Fruit fly (Drosophila melanogaster) Kc167 (cell line): ENCODE results near the gene SdhD.

Source experiments
- Myc ChIP-seq: fragments of >200 bp; optimal IDR thresholded peaks from 2 replicates; lab custom pipeline; 2017; ENCODE audit warnings: missing external identifiers
- Sin3A ChIP-seq: fragments of >200 bp; optimal IDR thresholded peaks from 2 replicates; lab custom pipeline; 2018; ENCODE audit warnings: missing external identifiers
- h ChIP-seq: fragments of >200 bp; optimal IDR thresholded peaks from 3 replicates; lab custom pipeline; 2018; ENCODE audit warnings: missing external identifiers
- insv ChIP-seq: fragments of >200 bp; optimal IDR thresholded peaks from 3 replicates; lab custom pipeline; 2018; ENCODE audit warnings: missing external identifiers
- psq ChIP-seq: fragments of >200 bp; optimal IDR thresholded peaks from 2 replicates; lab custom pipeline; 2017; ENCODE audit warnings: missing external identifiers
- ttk ChIP-seq: sonication (Bioruptor generic); optimal IDR thresholded peaks from 2 replicates; lab custom pipeline; 2017; ENCODE audit warnings: missing external identifiers

DNA sequence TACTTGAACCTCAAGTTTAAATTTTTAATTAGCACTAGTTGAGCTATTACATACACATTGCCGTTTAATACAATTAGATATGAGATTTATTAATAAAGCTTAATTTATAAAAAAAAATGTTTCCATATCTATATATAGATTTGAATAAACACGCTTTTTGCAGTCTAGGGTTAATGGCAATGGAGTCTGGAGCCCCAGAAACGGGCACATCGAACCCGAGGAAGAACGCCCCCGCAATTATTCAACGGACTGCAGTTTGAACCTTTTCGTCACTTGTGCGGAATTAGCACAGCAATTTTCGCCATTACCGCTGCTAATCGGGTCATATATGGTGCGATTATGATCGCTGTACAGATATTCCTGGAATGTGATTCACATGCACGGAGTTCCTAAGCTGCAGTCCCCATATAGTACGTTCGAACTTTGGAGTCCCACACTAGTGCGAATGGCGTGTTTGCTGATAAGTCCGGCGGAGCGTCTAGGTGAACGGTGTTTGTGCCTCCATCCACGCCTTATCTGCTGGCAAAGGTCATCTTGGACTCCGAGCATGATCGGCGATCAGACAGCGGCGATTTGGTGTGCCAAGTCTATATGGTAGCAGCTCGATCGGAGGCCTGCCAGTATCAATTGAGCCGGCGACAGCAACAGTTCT is 3.3 kb upstream of the SdhD start, which contains the start of gene Lsd-1:
- no peak for TF ChIP-seq Myc
- no peak for TF ChIP-seq ttk (lab: Kevin White, UChicago)
- TF ChIP-seq h (lab: Kevin White, UChicago) = no peak
- no peak for TF ChIP-seq Sin3A (lab: Kevin White, UChicago)
- TF ChIP-seq insv (lab: Kevin White, UChicago) = no peak
- TF ChIP-seq psq (lab: Kevin White, UChicago) = no peak
